Fruit fly (Drosophila melanogaster): ENCODE data around the gene rho.
A peak's percentile ranks its signal among the peaks of the same experiment; 100 is the strongest.

Gene rho

DNA sequence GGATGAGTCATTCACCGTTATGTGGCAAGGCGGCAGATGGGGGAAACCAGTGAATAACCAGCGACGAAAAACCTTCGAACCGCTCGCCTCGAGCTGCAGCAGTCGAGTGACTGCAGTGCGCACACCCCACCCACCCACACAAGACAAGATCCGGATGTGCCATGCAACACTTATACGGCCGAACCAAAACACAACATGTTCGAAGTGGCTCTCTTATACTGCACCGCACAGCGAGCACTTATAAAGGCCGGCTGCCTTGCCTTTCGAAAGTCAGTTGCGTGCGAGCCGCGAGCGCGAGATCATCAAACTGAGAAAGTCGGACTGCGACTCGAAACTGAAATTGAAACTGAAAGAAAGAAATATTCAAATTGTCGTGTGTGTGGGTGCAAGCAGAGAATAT, at the start of gene rho:
rho (plus strand) TSS at position 265 of the 400 bp plus-strand sequence.
- TF ChIP-seq peb (GFP tag; IDR thresholded peaks at IDR 0.05) (no peak), br (optimal IDR thresholded peaks at IDR 0.05) (no peak), Bgb (GFP tag; IDR thresholded peaks at IDR 0.05; ENCODE audit: partially characterized antibody) (peak; percentile 67; the same call in 1 of the 2 replicates), Dad (GFP tag; optimal IDR thresholded peaks at IDR 0.05) (peak; percentile 23), ara (GFP tag; IDR thresholded peaks at IDR 0.05) (peak; percentile 29; the same call in 1 of the 2 replicates), Fer2 (tag; optimal IDR thresholded peaks at IDR 0.05) (no peak), CG10462 (GFP tag; optimal IDR thresholded peaks at IDR 0.05) (no peak), CG5953 (GFP tag; IDR thresholded peaks at IDR 0.05) (peak; percentile 63), zf30C (GFP tag; optimal IDR thresholded peaks at IDR 0.05) (peak; percentile 31), en (GFP tag; optimal IDR thresholded peaks at IDR 0.05) (no peak), CG13296 (GFP tag; optimal IDR thresholded peaks at IDR 0.05) (no peak), CG17568 (GFP tag; optimal IDR thresholded peaks at IDR 0.05) (no peak), Sox102F (GFP tag; optimal IDR thresholded peaks at IDR 0.05) (no peak), Poxn (GFP tag; IDR thresholded peaks at IDR 0.05) (no peak), CG34376 (GFP tag; optimal IDR thresholded peaks at IDR 0.05) (no peak), CG30403 (GFP tag; optimal IDR thresholded peaks at IDR 0.05) (no peak), Fer3 (tag; optimal IDR thresholded peaks at IDR 0.05) (no peak), CG15696 (tag; optimal IDR thresholded peaks at IDR 0.05) (no peak), CG8388 (GFP tag; optimal IDR thresholded peaks at IDR 0.05) (no peak), luna (GFP tag; optimal IDR thresholded peaks at IDR 0.05) (no peak), CG17359 (tag; optimal IDR thresholded peaks at IDR 0.05) (peak; percentile 21), unpg (GFP tag; optimal IDR thresholded peaks at IDR 0.05) (peak; percentile 48), CG10209 (GFP tag; optimal IDR thresholded peaks at IDR 0.05) (no peak), Trl (optimal IDR thresholded peaks at IDR 0.05) (peak; percentile 22 to 37), Trl (GFP tag; optimal IDR thresholded peaks at IDR 0.05) (peak; percentile 48), chn (GFP tag; optimal IDR thresholded peaks at IDR 0.05) (no peak), gce (GFP tag; IDR thresholded peaks at IDR 0.05) (peak; percentile 73; the same call in 1 of the 3 replicates), CG2199 (GFP tag; IDR thresholded peaks at IDR 0.05) (peak; percentile 54; the same call in 1 of the 3 replicates), CG6175 (GFP tag; IDR thresholded peaks at IDR 0.05) (no peak; the same call in 1 of the 3 replicates), psq (GFP tag; optimal IDR thresholded peaks at IDR 0.05) (no peak), CG31441 (GFP tag; IDR thresholded peaks at IDR 0.05) (no peak; the same call in 1 of the 2 replicates), CG16863 (GFP tag; optimal IDR thresholded peaks at IDR 0.05) (peak; percentile 25), CG12104 (GFP tag; optimal IDR thresholded peaks at IDR 0.05) (no peak), CG34224 (GFP tag; IDR thresholded peaks at IDR 0.05; ENCODE audit: partially characterized antibody) (no peak), MBD-R2 (GFP tag; IDR thresholded peaks at IDR 0.05) (no peak), D19B (GFP tag; optimal IDR thresholded peaks at IDR 0.05) (no peak), pb (GFP tag; optimal IDR thresholded peaks at IDR 0.05) (no peak), YL-1 (GFP tag; optimal IDR thresholded peaks at IDR 0.05) (no peak), aop (GFP tag; IDR thresholded peaks at IDR 0.05) (peak; percentile 16), CG12155 (GFP tag; optimal IDR thresholded peaks at IDR 0.05) (no peak), lilli (GFP tag; optimal IDR thresholded peaks at IDR 0.05) (peak; percentile 2), dm (GFP tag; optimal IDR thresholded peaks at IDR 0.05) (no peak), sc (optimal IDR thresholded peaks at IDR 0.05) (no peak), sc (GFP tag; optimal IDR thresholded peaks at IDR 0.05) (no peak), CG17802 (tag; optimal IDR thresholded peaks at IDR 0.05) (no peak), gcm2 (GFP tag; optimal IDR thresholded peaks at IDR 0.05) (no peak), HmgD (GFP tag; optimal IDR thresholded peaks at IDR 0.05) (no peak), hb (GFP tag; IDR thresholded peaks at IDR 0.05; ENCODE audit: partially characterized antibody) (peak; percentile 40; the same call in 1 of the 3 replicates), Atf3 (GFP tag; optimal IDR thresholded peaks at IDR 0.05) (no peak), CG7839 (tag; optimal IDR thresholded peaks at IDR 0.05) (peak; percentile 35), CG11696 (GFP tag; IDR thresholded peaks at IDR 0.05) (no peak), CG10147 (GFP tag; optimal IDR thresholded peaks at IDR 0.05) (no peak), chif (GFP tag; optimal IDR thresholded peaks at IDR 0.05) (peak in 1 of 2 experiments; percentile 25)
